Worm (Caenorhabditis elegans) whole organism, L4 larva: Measurements from ENCODE around the gene srx-98.

ENCODE experiments used
- F10B5.3 ChIP-seq: sonication (generic microtip); optimal IDR thresholded peaks from 2 replicates; lab custom pipeline; 2016; ENCODE audit warnings: mild to moderate bottlenecking, missing genetic modification characterization, missing compliant biosample characterization
- daf-19 ChIP-seq: fragments of 200-800 bp; sonication (Bioruptor generic); conservative IDR thresholded peaks from 2 replicates; pipeline ENCODE4 v1.3.6; 2022; ENCODE audit warnings: missing genetic modification characterization, missing compliant biosample characterization
- dmd-8 ChIP-seq: fragments of 200-800 bp; sonication (Bioruptor generic); IDR thresholded peaks from 2 replicates; pipeline ENCODE4 v1.3.6; 2022; ENCODE audit warnings: missing genetic modification characterization, missing compliant biosample characterization
- egl-27 ChIP-seq: sonication (generic microtip); optimal IDR thresholded peaks from 3 replicates; lab custom pipeline; 2017; ENCODE audit warnings: missing biosample characterization, missing genetic modification reagents, missing genetic modification characterization
- lsy-2 ChIP-seq, 2 experiments: fragments of 150-350 bp in 1 of 2; sonication (generic microtip) in 1 of 2; optimal IDR thresholded peaks; 2 replicates each; lab custom pipeline; 2014 to 2017; ENCODE audit warnings: missing biosample characterization in 2 of 2, missing genetic modification characterization in 2 of 2
- nhr-42 ChIP-seq: fragments of 200-800 bp; sonication (Bioruptor generic); IDR thresholded peaks from 2 replicates; pipeline ENCODE4 v1.3.6; 2022; ENCODE audit warnings: missing genetic modification characterization, missing compliant biosample characterization
- nhr-77 ChIP-seq: fragments of 150-350 bp; optimal IDR thresholded peaks from 2 replicates; lab custom pipeline; 2014; ENCODE audit warnings: missing biosample characterization, missing genetic modification characterization
- sdz-12 ChIP-seq: fragments of 200-800 bp; sonication (Bioruptor generic); optimal IDR thresholded peaks from 2 replicates; lab custom pipeline; 2018; ENCODE audit warnings: mild to moderate bottlenecking, missing genetic modification characterization, missing compliant biosample characterization
- tag-97 ChIP-seq: fragments of 200-800 bp; sonication (Bioruptor generic); IDR thresholded peaks from 2 replicates; pipeline ENCODE4 v1.3.6; 2022; ENCODE audit warnings: missing genetic modification characterization, missing compliant biosample characterization
- unc-39 ChIP-seq: sonication (generic microtip); optimal IDR thresholded peaks from 2 replicates; lab custom pipeline; 2017; ENCODE audit warnings: missing biosample characterization, missing genetic modification characterization
- zag-1 ChIP-seq: fragments of 150-350 bp; optimal IDR thresholded peaks from 2 replicates; lab custom pipeline; 2014; ENCODE audit warnings: missing biosample characterization, missing genetic modification characterization

ce11 chrII:3664470-3664869, 6.4 kb downstream of the srx-98 start, which contains the start of gene F19B10.3:
- TF ChIP-seq lsy-2 (tag; optimal IDR thresholded peaks at IDR 0.05; lab: Kevin White, UChicago) (no peak), nhr-77 (no peak), nhr-42 (no peak), F10B5.3 (no peak), unc-39 (tag; lab: Kevin White, UChicago) (no peak), tag-97 (GFP tag; lab: Robert Waterston, UW) (no peak), daf-19 (GFP tag; lab: Robert Waterston, UW) (no peak), egl-27 (tag; lab: Kevin White, UChicago) (no peak), sdz-12 (no peak), dmd-8 (GFP tag; lab: Robert Waterston, UW) (no peak), zag-1 (tag; lab: Kevin White, UChicago) (no peak)
